Worm (Caenorhabditis elegans) whole organism, L2 larva: Measurements from ENCODE around the gene T16G12.4.

Experiments used
- ama-1 ChIP-seq: fragments of 150-350 bp; optimal IDR thresholded peaks from 2 replicates; lab custom pipeline; 2018; ENCODE audit warnings: inconsistent platforms
- egl-27 ChIP-seq: sonication (generic microtip); optimal IDR thresholded peaks from 3 replicates; lab custom pipeline; 2017; ENCODE audit warnings: missing biosample characterization, missing genetic modification reagents, missing genetic modification characterization
- fos-1 ChIP-seq: fragments of 150-350 bp; optimal IDR thresholded peaks from 2 replicates; lab custom pipeline; 2014; ENCODE audit warnings: missing biosample characterization, missing genetic modification characterization
- lin-13 ChIP-seq: fragments of 150-350 bp; optimal IDR thresholded peaks from 2 replicates; lab custom pipeline; 2014; ENCODE audit warnings: missing biosample characterization, missing genetic modification reagents, missing genetic modification characterization
- nhr-129 ChIP-seq: fragments of 150-350 bp; optimal IDR thresholded peaks from 2 replicates; lab custom pipeline; 2014; ENCODE audit warnings: missing biosample characterization, missing genetic modification characterization

DNA sequence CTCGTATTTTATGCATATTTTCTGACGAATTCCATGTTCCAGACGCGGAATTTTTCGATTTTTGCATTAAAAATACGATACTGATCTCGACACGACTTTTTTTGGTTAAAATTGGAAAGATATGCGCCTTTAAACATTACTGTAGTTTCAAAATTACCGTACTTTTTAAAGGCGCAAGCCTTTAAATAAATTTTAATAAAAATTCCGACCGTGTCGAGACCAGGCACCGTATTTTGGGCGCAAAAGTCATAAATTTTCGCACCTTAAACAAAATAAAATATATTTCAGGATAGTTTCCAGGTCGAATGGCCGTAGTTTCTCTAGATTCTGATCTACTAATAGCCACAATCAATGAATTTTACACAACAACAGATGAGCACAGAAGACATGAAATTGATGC, 11.7 kb downstream of the T16G12.4 start, which contains the start of gene T16G12.6:
- TF ChIP-seq lin-13 (no peak), fos-1 (tag; lab: Kevin White, UChicago) (no peak), ama-1 (no peak), nhr-129 (tag; lab: Kevin White, UChicago) (no peak), egl-27 (tag; lab: Kevin White, UChicago) (no peak)
